Worm (Caenorhabditis elegans) whole organism, mixed stage, embryonic: ENCODE results near the gene egl-3.

Experiments used
- ceh-39 ChIP-seq: fragments of 150-350 bp; optimal IDR thresholded peaks from 2 replicates; lab custom pipeline; 2014; ENCODE audit warnings: missing biosample characterization, missing genetic modification characterization
- drap-1 ChIP-seq: fragments of 200-800 bp; sonication (Bioruptor generic); optimal IDR thresholded peaks from 3 replicates; lab custom pipeline; 2018; ENCODE audit warnings: mild to moderate bottlenecking, missing genetic modification characterization, missing compliant biosample characterization
- lin-13 ChIP-seq: fragments of 150-350 bp; optimal IDR thresholded peaks from 2 replicates; lab custom pipeline; 2014; ENCODE audit warnings: missing biosample characterization, missing genetic modification characterization
- lsy-2 ChIP-seq: fragments of 150-350 bp; optimal IDR thresholded peaks from 2 replicates; lab custom pipeline; 2014; ENCODE audit warnings: missing biosample characterization, missing genetic modification characterization
- mab-5 ChIP-seq: fragments of 150-350 bp; optimal IDR thresholded peaks from 2 replicates; lab custom pipeline; 2014; ENCODE audit warnings: missing biosample characterization, missing genetic modification characterization
- nhr-237 ChIP-seq: fragments of 150-350 bp; optimal IDR thresholded peaks from 2 replicates; lab custom pipeline; 2014; ENCODE audit warnings: missing biosample characterization, missing genetic modification characterization
- nhr-28 ChIP-seq: fragments of 150-350 bp; optimal IDR thresholded peaks from 2 replicates; lab custom pipeline; 2014; ENCODE audit warnings: missing biosample characterization, missing genetic modification characterization
- nhr-76 ChIP-seq: sonication (generic microtip); optimal IDR thresholded peaks from 2 replicates; lab custom pipeline; 2017; ENCODE audit warnings: missing biosample characterization, missing genetic modification characterization
- snpc-4 ChIP-seq: fragments of 150-350 bp; optimal IDR thresholded peaks from 2 replicates; lab custom pipeline; 2014; ENCODE audit warnings: missing biosample characterization, missing genetic modification characterization
- unc-62 ChIP-seq: fragments of 150-350 bp; optimal IDR thresholded peaks from 2 replicates; lab custom pipeline; 2014; ENCODE audit warnings: missing biosample characterization, missing genetic modification reagents, missing genetic modification characterization

- TF ChIP-seq unc-62 (GFP tag; lab: Kevin White, UChicago) (no peak), snpc-4 (tag; lab: Kevin White, UChicago) (no peak), nhr-28 (no peak), nhr-237 (tag; lab: Kevin White, UChicago) (no peak), lsy-2 (tag; lab: Kevin White, UChicago) (no peak), lin-13 (tag; lab: Kevin White, UChicago) (no peak), ceh-39 (no peak), mab-5 (tag; lab: Kevin White, UChicago) (no peak), nhr-76 (tag; lab: Kevin White, UChicago) (no peak), drap-1 (GFP tag; lab: Kevin White, UChicago) (no peak)
Measured at ce11 chrV:10198386-10198785, 24.8 kb upstream of the egl-3 start, which contains the start of gene ZK856.6.
